Worm (Caenorhabditis elegans): Measurements from ENCODE around the gene mltn-10.

The mltn-10 gene

DNA sequence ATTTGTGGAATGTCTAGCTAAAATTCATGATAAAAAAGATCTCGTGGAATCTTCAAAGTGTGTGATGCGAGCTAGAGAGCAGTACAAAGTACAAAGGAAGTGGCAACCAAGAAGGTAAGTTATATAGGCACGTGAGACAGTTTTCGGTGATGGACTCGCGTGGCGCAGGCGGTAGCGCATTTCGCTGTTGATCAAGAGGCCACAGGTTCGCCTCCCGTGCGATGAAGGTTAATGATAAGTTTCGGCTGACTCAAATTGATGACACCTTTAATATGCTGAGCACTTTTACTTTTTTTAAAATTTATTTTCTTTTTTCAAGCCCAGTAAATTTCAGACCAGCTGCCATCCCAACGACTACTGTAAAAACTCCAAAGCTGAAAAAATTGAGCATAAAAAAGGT lies 5.9 kb upstream of the mltn-10 start (continued):
- no peak for TF ChIP-seq lin-15B (tag; optimal IDR thresholded peaks at IDR 0.05)
- peak; percentile 84 for TF ChIP-seq snpc-1.2 (GFP tag; IDR thresholded peaks at IDR 0.05)
- peak in 1 of 2 experiments; percentile 15 for TF ChIP-seq lsy-2 (tag; optimal IDR thresholded peaks at IDR 0.05)
- no peak for TF ChIP-seq nhr-28 (tag; optimal IDR thresholded peaks at IDR 0.05)
- peak; percentile 85 for TF ChIP-seq vab-7 (GFP tag; IDR thresholded peaks at IDR 0.05)
- peak; percentile 28 for TF ChIP-seq dve-1 (tag; optimal IDR thresholded peaks at IDR 0.05; ENCODE audit: insufficient read depth)
- TF ChIP-seq zag-1 (tag; optimal IDR thresholded peaks at IDR 0.05), result no peak
- TF ChIP-seq F10B5.3 (tag; optimal IDR thresholded peaks at IDR 0.05), result no peak
- no peak for TF ChIP-seq lin-39 (tag; optimal IDR thresholded peaks at IDR 0.05)
- TF ChIP-seq nhr-25 (tag; optimal IDR thresholded peaks at IDR 0.05; ENCODE audit: borderline replicate concordance, insufficient read depth), result no peak
- no peak for TF ChIP-seq ztf-11 (tag; optimal IDR thresholded peaks at IDR 0.05)
- no peak for TF ChIP-seq snpc-4 (tag; optimal IDR thresholded peaks at IDR 0.05)
- peak; percentile 2 for TF ChIP-seq nhr-111 (GFP tag; optimal IDR thresholded peaks at IDR 0.05)
- peak; percentile 82 for TF ChIP-seq pha-4 (GFP tag; IDR thresholded peaks at IDR 0.05)
- TF ChIP-seq pha-4 (tag; optimal IDR thresholded peaks at IDR 0.05), result no peak
- no peak for TF ChIP-seq sdz-12 (GFP tag; optimal IDR thresholded peaks at IDR 0.05)
- peak; percentile 58; the same call in 1 of the 2 replicates for TF ChIP-seq hmg-1.1 (GFP tag; IDR thresholded peaks at IDR 0.05)
- peak; percentile 81 for TF ChIP-seq nhr-42 (GFP tag; IDR thresholded peaks at IDR 0.05)
- no peak for TF ChIP-seq ceh-62 (tag; optimal IDR thresholded peaks at IDR 0.05)
- no peak for TF ChIP-seq aly-2 (tag; optimal IDR thresholded peaks at IDR 0.05)
- peak; percentile 71 for TF ChIP-seq T26A8.4 (GFP tag; IDR thresholded peaks at IDR 0.05)

DNA sequence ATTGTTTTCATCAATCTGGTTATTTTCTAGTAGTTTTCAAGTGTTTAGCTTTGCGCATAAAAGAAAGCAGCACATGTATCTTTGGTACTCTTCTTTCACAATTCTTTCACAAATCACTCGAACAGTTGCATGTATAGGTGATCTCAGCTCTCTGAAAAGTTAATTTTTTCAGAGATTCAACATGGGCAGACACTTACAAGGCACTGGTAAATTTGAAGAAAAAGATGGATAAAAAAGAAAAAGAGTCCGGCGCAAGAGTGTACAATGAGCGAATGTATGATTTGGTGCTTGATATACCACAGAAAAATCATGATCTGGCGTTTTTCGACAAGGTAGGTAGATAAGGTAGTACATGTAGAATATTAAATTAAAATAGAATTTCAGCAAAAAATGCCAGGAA lies 4.7 kb upstream of the mltn-10 start:
- TF ChIP-seq aha-1 (tag) (peak; percentile 97), mep-1 (tag; optimal IDR thresholded peaks at IDR 0.05) (no peak)

DNA sequence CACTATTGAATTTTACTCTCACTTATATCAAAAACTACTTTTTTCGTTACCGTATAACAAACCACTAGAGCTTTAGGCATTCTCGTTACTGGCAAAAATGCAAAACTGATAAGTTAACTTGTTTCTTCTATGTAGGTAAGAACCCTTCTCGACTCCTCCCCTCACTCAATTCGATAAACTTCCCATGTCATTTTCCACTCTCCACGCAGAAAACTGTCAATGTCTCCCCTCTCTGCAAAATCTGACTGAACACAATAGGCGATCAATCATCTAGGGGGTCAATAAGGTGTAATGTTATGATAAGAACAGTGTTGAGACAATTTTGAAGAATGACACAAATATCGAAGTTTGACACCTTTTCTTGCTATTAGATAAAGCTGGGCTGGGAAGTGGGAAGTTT lies 4.1 kb upstream of the mltn-10 start:
- peak; percentile 20 for TF ChIP-seq nhr-28 (tag; optimal IDR thresholded peaks at IDR 0.05)
- no peak for TF ChIP-seq nhr-41 (GFP tag; IDR thresholded peaks at IDR 0.05)
- no peak for TF ChIP-seq Y75B8A.6 (GFP tag; IDR thresholded peaks at IDR 0.05)
- peak in 1 of 2 experiments; percentile 90 for TF ChIP-seq unc-62 (GFP tag; optimal IDR thresholded peaks at IDR 0.05 in 1 of 2)
- no peak for TF ChIP-seq unc-62 (tag; optimal IDR thresholded peaks at IDR 0.05)

DNA sequence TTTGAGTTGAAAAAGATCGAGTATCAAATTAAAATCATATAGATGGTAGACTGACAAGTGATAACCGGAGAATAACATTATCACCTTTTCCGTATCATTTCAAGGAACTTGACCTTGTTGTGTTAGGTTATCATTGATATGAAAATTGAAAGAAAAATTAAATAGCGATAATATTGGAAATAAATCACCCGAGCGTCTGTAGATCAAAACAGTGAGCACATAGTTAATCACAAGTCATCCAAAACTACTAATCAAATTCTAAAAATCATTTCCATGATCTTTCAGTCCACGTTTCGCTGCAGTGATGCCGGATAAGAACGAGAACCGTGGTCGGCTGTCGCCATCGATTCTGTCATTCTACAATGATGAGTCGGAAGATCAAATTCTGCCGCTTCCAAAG lies 3.1 kb upstream of the mltn-10 start:
- peak in 1 of 2 experiments; percentile 4 for TF ChIP-seq unc-62 (GFP tag; optimal IDR thresholded peaks at IDR 0.05 in 1 of 2)
- no peak for TF ChIP-seq unc-62 (tag; optimal IDR thresholded peaks at IDR 0.05)
- peak; percentile 10 for TF ChIP-seq hlh-11 (tag; optimal IDR thresholded peaks at IDR 0.05)
- no peak for TF ChIP-seq mxl-3 (GFP tag; optimal IDR thresholded peaks at IDR 0.05)
- no peak for TF ChIP-seq nhr-10 (tag; optimal IDR thresholded peaks at IDR 0.05)
- no peak for TF ChIP-seq nhr-111 (GFP tag; optimal IDR thresholded peaks at IDR 0.05)
- no peak for TF ChIP-seq lir-3 (tag; optimal IDR thresholded peaks at IDR 0.05)
- no peak for TF ChIP-seq nhr-42 (GFP tag; IDR thresholded peaks at IDR 0.05)
- TF ChIP-seq duxl-1 (tag; optimal IDR thresholded peaks at IDR 0.05; ENCODE audit: poor library complexity), result no peak
- TF ChIP-seq ztf-11 (tag; optimal IDR thresholded peaks at IDR 0.05), result no peak
- no peak for TF ChIP-seq lim-7 (GFP tag; IDR thresholded peaks at IDR 0.05)
- no peak for TF ChIP-seq tra-1 (GFP tag; IDR thresholded peaks at IDR 0.05)

DNA sequence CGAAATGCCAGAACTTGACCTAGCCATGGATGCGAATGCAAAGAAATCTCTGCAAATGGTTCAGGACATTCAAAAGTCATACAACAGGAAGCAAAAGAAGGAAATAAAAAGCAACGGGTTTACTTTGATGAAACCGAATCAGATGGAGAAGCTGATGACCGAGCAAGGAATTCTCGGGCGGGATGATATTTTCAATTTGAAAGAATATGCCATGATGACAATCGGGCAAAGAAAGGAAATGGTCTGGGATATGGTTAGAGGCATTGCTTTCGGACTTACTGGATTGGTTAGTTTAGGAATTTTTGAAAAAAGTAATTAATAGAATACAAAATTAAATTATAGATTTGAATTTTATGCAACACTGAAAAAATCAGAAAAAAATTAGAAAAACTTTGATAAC lies 2.1 kb upstream of the mltn-10 start:
- TF ChIP-seq aha-1 (tag) (peak; percentile 94), nhr-77 (tag; optimal IDR thresholded peaks at IDR 0.05) (no peak), nhr-237 (tag; optimal IDR thresholded peaks at IDR 0.05) (no peak)

Data from whole organism, L4 larva.